Worm (Caenorhabditis elegans) whole organism, L4/young adult: ENCODE data around the gene abcf-2.

ENCODE experiments used
- W03F9.2 ChIP-seq: fragments of 150-350 bp; optimal IDR thresholded peaks from 2 replicates; lab custom pipeline; 2014; ENCODE audit warnings: missing biosample characterization, missing genetic modification characterization
- dao-5 ChIP-seq: sonication (generic microtip); optimal IDR thresholded peaks from 2 replicates; lab custom pipeline; 2016; ENCODE audit warnings: missing genotype, missing genetic modification characterization, moderate library complexity, missing compliant biosample characterization
- him-1 ChIP-seq: sonication (generic microtip); optimal IDR thresholded peaks from 2 replicates; lab custom pipeline; 2016; ENCODE audit warnings: missing genotype, missing genetic modification reagents, missing genetic modification characterization, missing compliant biosample characterization

ce11 chrIII:13439415-13439814 is 22.6 kb downstream of the abcf-2 start, which contains the start of gene ciao-2B:
- TF ChIP-seq dao-5 (tag; lab: Kevin White, UChicago) (no peak), him-1 (tag; lab: Kevin White, UChicago) (no peak), W03F9.2 (tag; lab: Kevin White, UChicago) (no peak)
